Worm (Caenorhabditis elegans) whole organism, mixed stage, embryonic: Measurements from ENCODE around the gene F53F1.6.

Experiments
- M03D4.4 ChIP-seq: sonication (generic microtip); optimal IDR thresholded peaks from 2 replicates; lab custom pipeline; 2017; ENCODE audit warnings: mild to moderate bottlenecking, missing genetic modification characterization, missing compliant biosample characterization
- bed-3 ChIP-seq: fragments of 200-800 bp; sonication (Bioruptor generic); optimal IDR thresholded peaks from 3 replicates; lab custom pipeline; 2018; ENCODE audit warnings: mild to moderate bottlenecking, missing genetic modification characterization, moderate library complexity, missing compliant biosample characterization
- blmp-1 ChIP-seq: fragments of 150-350 bp; optimal IDR thresholded peaks from 2 replicates; lab custom pipeline; 2014; ENCODE audit warnings: missing biosample characterization, missing genetic modification characterization
- ceh-39 ChIP-seq: fragments of 150-350 bp; optimal IDR thresholded peaks from 2 replicates; lab custom pipeline; 2014; ENCODE audit warnings: missing biosample characterization, missing genetic modification characterization
- ceh-43 ChIP-seq: fragments of 200-800 bp; sonication (Bioruptor generic); optimal IDR thresholded peaks from 2 replicates; lab custom pipeline; 2018; ENCODE audit warnings: mild to moderate bottlenecking, missing genetic modification characterization, moderate library complexity, missing compliant biosample characterization
- ceh-83 ChIP-seq: fragments of 200-800 bp; sonication (Bioruptor generic); optimal IDR thresholded peaks from 2 replicates; lab custom pipeline; 2018; ENCODE audit warnings: mild to moderate bottlenecking, missing genetic modification characterization, missing compliant biosample characterization
- ces-1 ChIP-seq: fragments of 150-350 bp; optimal IDR thresholded peaks from 2 replicates; lab custom pipeline; 2014; ENCODE audit warnings: missing biosample characterization, missing genetic modification reagents, missing genetic modification characterization
- cnd-1 ChIP-seq: fragments of 200-800 bp; sonication (Bioruptor generic); optimal IDR thresholded peaks from 2 replicates; lab custom pipeline; 2018; ENCODE audit warnings: mild to moderate bottlenecking, missing genetic modification characterization, missing compliant biosample characterization
- elt-1 ChIP-seq: sonication (generic microtip); optimal IDR thresholded peaks from 2 replicates; lab custom pipeline; 2017; ENCODE audit warnings: missing genetic modification characterization, mild to moderate bottlenecking, missing compliant biosample characterization, antibody characterized with exemption, moderate library complexity, borderline replicate concordance; ENCODE audit not compliant: insufficient read depth
- flh-1 ChIP-seq: fragments of 200-800 bp; sonication (Bioruptor generic); optimal IDR thresholded peaks from 2 replicates; lab custom pipeline; 2018; ENCODE audit warnings: mild to moderate bottlenecking, missing genetic modification characterization, moderate library complexity, missing compliant biosample characterization
- ham-2 ChIP-seq: fragments of 200-800 bp; sonication (Bioruptor generic); optimal IDR thresholded peaks from 2 replicates; lab custom pipeline; 2018; ENCODE audit warnings: mild to moderate bottlenecking, missing genetic modification characterization, missing compliant biosample characterization
- hlh-1 ChIP-seq: fragments of 150-350 bp; optimal IDR thresholded peaks from 2 replicates; lab custom pipeline; 2014; ENCODE audit warnings: missing biosample characterization, missing genetic modification reagents, missing genetic modification characterization
- lin-13 ChIP-seq: fragments of 150-350 bp; optimal IDR thresholded peaks from 2 replicates; lab custom pipeline; 2014; ENCODE audit warnings: missing biosample characterization, missing genetic modification characterization
- lin-32 ChIP-seq: fragments of 200-800 bp; sonication (Bioruptor generic); optimal IDR thresholded peaks from 2 replicates; lab custom pipeline; 2018; ENCODE audit warnings: mild to moderate bottlenecking, missing genetic modification characterization, missing compliant biosample characterization
- lsy-2 ChIP-seq: fragments of 150-350 bp; optimal IDR thresholded peaks from 2 replicates; lab custom pipeline; 2014; ENCODE audit warnings: missing biosample characterization, missing genetic modification characterization
- mab-5 ChIP-seq: fragments of 150-350 bp; optimal IDR thresholded peaks from 2 replicates; lab custom pipeline; 2014; ENCODE audit warnings: missing biosample characterization, missing genetic modification characterization
- mep-1 ChIP-seq: fragments of 150-350 bp; optimal IDR thresholded peaks from 2 replicates; lab custom pipeline; 2017; ENCODE audit warnings: missing biosample characterization, missing genetic modification reagents, missing genetic modification characterization, inconsistent platforms
- nhr-12 ChIP-seq: fragments of 150-350 bp; optimal IDR thresholded peaks from 2 replicates; lab custom pipeline; 2014; ENCODE audit warnings: missing biosample characterization, missing genetic modification characterization
- nhr-2 ChIP-seq: fragments of 150-350 bp; optimal IDR thresholded peaks from 2 replicates; lab custom pipeline; 2014; ENCODE audit warnings: missing biosample characterization, missing genetic modification characterization
- nhr-237 ChIP-seq: fragments of 150-350 bp; optimal IDR thresholded peaks from 2 replicates; lab custom pipeline; 2014; ENCODE audit warnings: missing biosample characterization, missing genetic modification characterization
- nhr-28 ChIP-seq: fragments of 150-350 bp; optimal IDR thresholded peaks from 2 replicates; lab custom pipeline; 2014; ENCODE audit warnings: missing biosample characterization, missing genetic modification characterization
- nhr-76 ChIP-seq: sonication (generic microtip); optimal IDR thresholded peaks from 2 replicates; lab custom pipeline; 2017; ENCODE audit warnings: missing biosample characterization, missing genetic modification characterization
- sem-2 ChIP-seq: fragments of 200-800 bp; sonication (Bioruptor generic); optimal IDR thresholded peaks from 2 replicates; lab custom pipeline; 2018; ENCODE audit warnings: mild to moderate bottlenecking, missing genetic modification characterization, missing compliant biosample characterization
- snpc-4 ChIP-seq: fragments of 150-350 bp; optimal IDR thresholded peaks from 2 replicates; lab custom pipeline; 2014; ENCODE audit warnings: missing biosample characterization, missing genetic modification characterization
- sptf-1 ChIP-seq: sonication (generic microtip); optimal IDR thresholded peaks from 2 replicates; lab custom pipeline; 2017; ENCODE audit warnings: mild to moderate bottlenecking, missing genetic modification characterization, moderate library complexity, missing compliant biosample characterization
- unc-120 ChIP-seq: sonication (generic microtip); optimal IDR thresholded peaks from 2 replicates; lab custom pipeline; 2017; ENCODE audit warnings: missing genetic modification characterization, missing compliant biosample characterization; ENCODE audit not compliant: poor library complexity, severe bottlenecking
- unc-39 ChIP-seq: fragments of 150-350 bp; optimal IDR thresholded peaks from 2 replicates; lab custom pipeline; 2014; ENCODE audit warnings: missing biosample characterization, missing genetic modification characterization
- unc-62 ChIP-seq: fragments of 150-350 bp; optimal IDR thresholded peaks from 2 replicates; lab custom pipeline; 2014; ENCODE audit warnings: missing biosample characterization, missing genetic modification reagents, missing genetic modification characterization
- zip-8 ChIP-seq: fragments of 150-350 bp; optimal IDR thresholded peaks from 2 replicates; lab custom pipeline; 2014; ENCODE audit warnings: missing biosample characterization, missing genetic modification characterization
- ztf-11 ChIP-seq: fragments of 150-350 bp; optimal IDR thresholded peaks from 2 replicates; lab custom pipeline; 2014; ENCODE audit warnings: missing biosample characterization, missing genetic modification characterization

F53F1.6 gene

ce11 chrV:13389454-13389853 is 28.0 kb downstream of the F53F1.6 start:
- TF ChIP-seq nhr-76 (tag; lab: Kevin White, UChicago): no peak
- no peak for TF ChIP-seq mep-1 (tag; lab: Kevin White, UChicago)
- TF ChIP-seq bed-3 (GFP tag; lab: Kevin White, UChicago): no peak
- no peak for TF ChIP-seq ceh-83 (GFP tag; lab: Kevin White, UChicago)
- peak; percentile 78 for TF ChIP-seq elt-1 (tag; lab: Kevin White, UChicago)
- no peak for TF ChIP-seq ces-1 (GFP tag; lab: Kevin White, UChicago)
- no peak for TF ChIP-seq lin-13 (tag; lab: Kevin White, UChicago)

- no peak for TF ChIP-seq nhr-28 (tag; lab: Kevin White, UChicago)
- no peak for TF ChIP-seq nhr-2 (tag; lab: Kevin White, UChicago)
- TF ChIP-seq ceh-39 (tag; lab: Kevin White, UChicago): no peak
- no peak for TF ChIP-seq nhr-76 (tag; lab: Kevin White, UChicago)
- no peak for TF ChIP-seq ceh-43 (GFP tag; lab: Kevin White, UChicago)
- no peak for TF ChIP-seq M03D4.4
- TF ChIP-seq unc-120: no peak
- TF ChIP-seq elt-1 (tag; lab: Kevin White, UChicago): no peak
- TF ChIP-seq lsy-2 (tag; lab: Kevin White, UChicago): no peak
- TF ChIP-seq ceh-83 (GFP tag; lab: Kevin White, UChicago): no peak
- no peak for TF ChIP-seq hlh-1
- no peak for TF ChIP-seq ztf-11
- TF ChIP-seq ham-2 (GFP tag; lab: Kevin White, UChicago): no peak
- TF ChIP-seq sem-2 (GFP tag; lab: Kevin White, UChicago): no peak
- TF ChIP-seq unc-62: no peak
Measured at ce11 chrV:13388961-13389360, 28.5 kb downstream of the F53F1.6 start.

DNA sequence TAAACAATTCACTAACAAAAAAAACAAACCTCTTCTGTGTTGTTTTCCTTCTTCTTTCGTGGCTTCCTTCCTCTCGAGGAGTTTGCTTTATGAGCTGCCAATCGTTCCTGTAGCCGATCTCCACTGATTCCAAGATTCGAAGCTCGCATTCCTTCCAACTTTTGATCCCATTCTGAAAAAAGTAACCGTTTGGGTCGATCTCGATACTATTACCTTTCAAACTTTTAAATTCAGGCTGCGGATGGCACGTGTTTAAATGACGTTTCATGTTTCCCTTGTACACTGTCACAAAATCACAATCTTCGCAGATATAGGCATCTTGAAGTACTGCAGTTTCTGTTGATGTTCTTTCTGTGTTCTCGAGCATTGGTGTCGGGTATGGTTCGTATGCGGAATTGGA is 29.9 kb downstream of the F53F1.6 start:
- TF ChIP-seq unc-39 (tag; lab: Kevin White, UChicago): no peak
- TF ChIP-seq mab-5 (tag; lab: Kevin White, UChicago): no peak
- TF ChIP-seq nhr-76 (tag; lab: Kevin White, UChicago): no peak

- TF ChIP-seq flh-1 (GFP tag; lab: Kevin White, UChicago) (no peak), sem-2 (GFP tag; lab: Kevin White, UChicago) (no peak), nhr-12 (tag; lab: Kevin White, UChicago) (no peak), nhr-237 (tag; lab: Kevin White, UChicago) (no peak), ham-2 (GFP tag; lab: Kevin White, UChicago) (no peak), lin-13 (tag; lab: Kevin White, UChicago) (no peak), ceh-83 (GFP tag; lab: Kevin White, UChicago) (no peak), hlh-1 (no peak), nhr-28 (tag; lab: Kevin White, UChicago) (no peak), unc-39 (tag; lab: Kevin White, UChicago) (no peak), unc-62 (no peak), sptf-1 (tag; lab: Kevin White, UChicago) (no peak), blmp-1 (no peak), unc-120 (no peak), bed-3 (GFP tag; lab: Kevin White, UChicago) (no peak), lin-32 (GFP tag; lab: Kevin White, UChicago) (no peak), snpc-4 (tag; lab: Kevin White, UChicago) (no peak), zip-8 (no peak)
Measured at ce11 chrV:13385798-13386197, 31.6 kb downstream of the F53F1.6 start, which contains the start of gene gcy-34. TSS of gene gcy-34 (minus strand) at chrV:13385898.

DNA sequence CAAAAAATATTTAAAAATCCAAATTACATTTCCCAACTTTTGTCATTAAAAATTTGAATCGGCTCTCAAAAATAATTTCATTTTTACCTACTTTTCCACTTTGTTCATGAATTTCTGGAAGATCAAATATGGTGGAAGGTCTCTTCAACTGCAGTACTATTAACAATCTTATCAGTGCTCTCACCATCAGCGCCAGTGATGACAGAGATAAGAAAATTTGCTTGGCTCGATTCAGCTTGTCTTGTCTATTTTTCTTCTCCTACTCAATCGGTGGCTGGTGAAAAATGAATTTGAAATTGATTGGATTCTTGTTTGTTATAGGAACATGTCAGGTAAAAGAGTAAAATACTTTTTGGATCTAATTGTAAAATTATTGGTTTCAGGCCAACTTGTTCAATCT is 36.4 kb downstream of the F53F1.6 start, which contains the start of gene cpz-2:
cpz-2 (plus strand) TSS at position 210 of the 400 bp plus-strand sequence.
- no peak for TF ChIP-seq cnd-1

ce11 chrV:13380178-13380577 is 37.2 kb downstream of the F53F1.6 start, which contains the start of gene ifbp-1:
TSS of gene ifbp-1 (minus strand) at chrV:13380262.
- TF ChIP-seq lsy-2 (tag; lab: Kevin White, UChicago): no peak
- no peak for TF ChIP-seq snpc-4 (tag; lab: Kevin White, UChicago)
